Fruit fly (Drosophila melanogaster) whole organism, wandering third instar larva: ENCODE data around the gene eIF2gamma.

Experiments
- Dfd ChIP-seq: fragments of >200 bp; optimal IDR thresholded peaks from 2 replicates; lab custom pipeline; 2017; ENCODE audit warnings: missing biosample characterization, missing genetic modification characterization
- GATAd ChIP-seq: sonication (Bioruptor generic); optimal IDR thresholded peaks from 2 replicates; lab custom pipeline; 2016; ENCODE audit warnings: missing biosample characterization, missing genetic modification characterization
- Hnf4 ChIP-seq: fragments of 200-800 bp; sonication (Bioruptor generic); optimal IDR thresholded peaks from 2 replicates; lab custom pipeline; 2016; ENCODE audit warnings: missing biosample characterization, mild to moderate bottlenecking, missing genetic modification characterization
- OdsH ChIP-seq: fragments of 200-800 bp; sonication (Bioruptor generic); optimal IDR thresholded peaks from 2 replicates; lab custom pipeline; 2016; ENCODE audit warnings: missing biosample characterization, mild to moderate bottlenecking, missing genetic modification characterization
- dl ChIP-seq, 2 experiments: fragments of 175-275, 200-275 bp in 1 of 2; fragments of 200-275 bp in 1 of 2; sonication (Bioruptor generic); optimal IDR thresholded peaks; lab custom pipeline; 2018; ENCODE audit warnings: mild to moderate bottlenecking in 2 of 2, missing biosample characterization in 2 of 2, missing genetic modification characterization in 2 of 2, moderate library complexity in 2 of 2; ENCODE audit not compliant: partially characterized antibody in 2 of 2, insufficient read depth in 1 of 2
- dsf ChIP-seq: sonication (Bioruptor generic); optimal IDR thresholded peaks from 2 replicates; lab custom pipeline; 2016; ENCODE audit warnings: missing biosample characterization, missing genetic modification characterization, borderline replicate concordance
- pan ChIP-seq: fragments of >200 bp; optimal IDR thresholded peaks from 2 replicates; lab custom pipeline; 2017
- psq ChIP-seq: fragments of 200-800 bp; sonication (Bioruptor generic); optimal IDR thresholded peaks from 3 replicates; lab custom pipeline; 2017; ENCODE audit warnings: missing biosample characterization, mild to moderate bottlenecking, missing genetic modification characterization, moderate library complexity
- sage ChIP-seq: fragments of 200-800 bp; sonication (Bioruptor generic); optimal IDR thresholded peaks from 2 replicates; lab custom pipeline; 2016; ENCODE audit warnings: missing biosample characterization, mild to moderate bottlenecking, missing genetic modification characterization
- usp ChIP-seq: fragments of >200 bp; optimal IDR thresholded peaks from 2 replicates; lab custom pipeline; 2017; ENCODE audit warnings: missing biosample characterization, missing genetic modification characterization

DNA sequence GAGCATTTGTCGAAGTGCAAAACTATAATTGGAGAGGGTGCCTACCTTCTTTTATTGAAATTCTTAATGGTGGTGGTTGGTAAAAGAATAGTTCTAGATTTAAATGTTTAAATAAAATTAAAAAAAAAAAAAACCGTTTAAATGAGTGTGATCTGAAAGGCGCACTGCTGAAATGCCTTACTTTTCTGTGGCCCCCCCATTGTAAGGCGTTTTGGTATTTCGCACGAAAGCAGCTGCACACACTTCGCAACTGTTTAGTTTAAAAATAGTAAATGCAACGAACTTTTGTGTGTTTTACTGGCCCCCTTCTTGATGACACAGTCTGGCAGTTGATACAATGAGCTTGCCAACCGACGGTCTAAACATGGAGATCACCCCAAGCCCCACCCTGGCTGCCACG lies 5.2 kb upstream of the eIF2gamma start, which contains the start of the genes CG14864 and Zip88E:
- TF ChIP-seq sage (GFP tag; lab: Kevin White, UChicago) (no peak), pan (lab: Kevin White, UChicago) (no peak), psq (GFP tag; lab: Kevin White, UChicago) (no peak), usp (GFP tag; lab: Kevin White, UChicago) (no peak), GATAd (GFP tag; lab: Kevin White, UChicago) (no peak), dsf (GFP tag; lab: Kevin White, UChicago) (no peak), Hnf4 (no peak), OdsH (GFP tag; lab: Kevin White, UChicago) (no peak), dl (GFP tag; optimal IDR thresholded peaks at IDR 0.05; lab: Kevin White, UChicago; ENCODE audit: insufficient read depth in 1 of 2, partially characterized antibody in 2 of 2) (no peak), Dfd (GFP tag; lab: Kevin White, UChicago) (no peak)
